Fruit fly (Drosophila melanogaster) ovary, adult (tissue): ENCODE measurements around the gene Fancd2.

ENCODE experiments used
- CG17801 ChIP-seq: fragments of 200-800 bp; optimal IDR thresholded peaks from 2 replicates; lab custom pipeline; 2019; ENCODE audit warnings: missing biosample characterization, mild to moderate bottlenecking, missing genetic modification characterization, moderate library complexity; ENCODE audit not compliant: partially characterized antibody

Gene Fancd2

DNA sequence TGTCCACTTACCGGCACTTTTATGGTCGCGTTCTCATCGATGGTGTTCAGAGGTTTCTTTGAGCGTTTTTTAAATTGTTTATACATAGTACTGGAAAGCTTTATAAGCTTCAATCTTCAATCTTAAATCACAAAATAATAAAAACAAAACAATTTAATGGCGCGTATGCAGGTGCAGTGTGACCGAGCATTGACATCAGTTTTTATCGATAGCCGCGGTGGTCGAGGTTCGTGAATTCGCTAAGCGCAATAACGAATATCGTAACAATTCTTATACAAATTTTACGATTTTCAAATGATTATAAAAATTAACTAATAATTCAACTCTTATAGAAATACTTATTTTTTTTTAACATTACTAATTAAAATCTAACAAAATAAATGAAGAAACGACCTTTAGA, at the start of gene Fancd2:
Gene Fancd2, minus strand, starts transcription at position 183 of the 400 bp plus-strand sequence.
- TF ChIP-seq CG17801 (GFP tag; lab: Kevin White, UChicago), result no peak

DNA sequence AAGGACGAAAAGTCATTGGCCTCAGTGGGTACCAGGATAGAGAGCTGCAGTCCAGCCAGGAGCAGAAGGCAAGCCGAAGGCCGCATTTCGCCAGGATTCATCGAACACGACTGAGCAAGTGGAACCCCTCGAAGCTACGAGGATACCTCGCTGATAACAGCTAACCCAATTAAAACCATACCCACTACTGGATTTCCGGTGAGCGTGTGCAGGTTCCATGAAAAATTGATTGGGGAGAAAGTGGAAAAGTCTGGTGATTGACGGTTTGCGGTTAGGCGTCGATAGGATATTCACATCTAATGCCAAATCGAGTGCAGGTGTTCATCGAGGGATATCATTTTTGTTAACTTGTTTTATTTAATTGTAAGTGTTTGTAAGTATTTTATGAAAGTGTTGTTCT, 43.9 kb upstream of the Fancd2 start, which contains the start of gene Ir93a:
Gene Ir93a, minus strand, starts transcription at position 101 of the 400 bp plus-strand sequence.
- TF ChIP-seq CG17801 (GFP tag; lab: Kevin White, UChicago), result no peak

DNA sequence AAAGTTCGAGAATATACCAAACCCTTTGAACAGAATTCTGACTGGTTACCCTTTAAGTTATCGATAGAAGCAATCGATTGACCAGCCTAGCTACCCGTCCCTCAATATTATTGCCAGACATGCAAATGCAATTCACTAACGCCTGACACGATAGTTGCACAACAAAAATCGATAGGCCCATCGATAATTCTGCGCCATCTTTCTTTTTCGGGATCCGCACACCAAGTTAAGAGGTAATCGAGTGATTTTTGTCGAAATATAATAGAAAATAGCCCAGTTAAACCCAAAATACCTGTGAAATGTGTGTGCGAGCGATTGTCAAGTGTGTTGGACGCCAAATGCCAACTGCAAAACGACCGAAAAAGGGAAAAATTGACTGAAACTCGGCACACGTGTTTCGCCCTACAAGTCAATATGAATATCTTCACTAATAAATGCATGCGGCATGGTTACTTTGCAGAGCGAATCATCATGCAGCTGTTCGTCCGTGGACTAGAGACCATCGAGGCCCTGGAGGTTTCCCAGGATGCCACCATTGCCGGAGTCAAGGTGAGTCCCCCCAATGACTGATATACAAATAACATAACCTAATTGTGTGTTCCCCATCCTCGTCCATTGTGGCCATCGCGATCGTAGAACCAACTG, 34.5 kb upstream of the Fancd2 start, which contains the start of gene RpS30:
Gene RpS30, plus strand, starts transcription at position 122 of the 645 bp plus-strand sequence.
- TF ChIP-seq CG17801 (GFP tag; lab: Kevin White, UChicago), result peak; percentile 72

DNA sequence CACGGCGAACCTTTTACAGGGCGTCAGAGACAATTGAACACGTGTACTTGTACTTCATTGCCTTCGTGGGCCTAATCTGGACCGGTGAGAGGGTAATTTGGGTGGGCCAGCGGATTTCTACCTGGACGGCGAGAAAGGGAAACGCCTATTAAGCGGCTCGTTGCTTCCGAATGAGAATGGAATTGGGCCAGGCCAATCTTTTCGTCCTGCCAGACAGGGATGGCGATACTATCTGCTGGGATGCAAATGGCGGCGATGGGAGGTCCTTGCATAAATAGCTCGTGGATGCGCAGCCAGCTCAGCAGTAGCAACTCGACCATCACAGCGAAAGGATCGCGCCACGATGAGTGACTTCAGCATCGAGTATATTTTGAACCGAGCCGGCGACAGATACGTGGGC, 30.8 kb upstream of the Fancd2 start, which contains the start of gene CG15696:
Gene CG15696, plus strand, starts transcription at position 301 of the 400 bp plus-strand sequence.
- TF ChIP-seq CG17801 (GFP tag; lab: Kevin White, UChicago), result no peak

DNA sequence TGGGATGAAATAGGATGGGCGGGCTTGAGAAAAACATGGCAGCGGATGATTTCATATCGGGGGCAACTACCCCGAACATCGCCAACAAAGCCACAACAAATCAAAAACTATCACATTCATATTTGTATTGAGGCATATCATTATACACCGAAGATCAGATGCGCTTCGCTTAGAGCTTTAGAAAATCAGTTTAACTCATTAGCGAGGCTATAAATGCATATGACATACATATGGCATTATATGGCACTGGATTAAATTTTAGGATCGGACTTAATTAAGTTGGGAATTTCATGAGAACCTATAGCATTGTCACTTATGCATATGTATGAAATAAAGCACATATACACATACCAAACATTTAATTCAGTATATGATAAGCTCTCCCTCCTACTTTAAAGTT, 30.3 kb upstream of the Fancd2 start:
- TF ChIP-seq CG17801 (GFP tag; lab: Kevin White, UChicago), result no peak

DNA sequence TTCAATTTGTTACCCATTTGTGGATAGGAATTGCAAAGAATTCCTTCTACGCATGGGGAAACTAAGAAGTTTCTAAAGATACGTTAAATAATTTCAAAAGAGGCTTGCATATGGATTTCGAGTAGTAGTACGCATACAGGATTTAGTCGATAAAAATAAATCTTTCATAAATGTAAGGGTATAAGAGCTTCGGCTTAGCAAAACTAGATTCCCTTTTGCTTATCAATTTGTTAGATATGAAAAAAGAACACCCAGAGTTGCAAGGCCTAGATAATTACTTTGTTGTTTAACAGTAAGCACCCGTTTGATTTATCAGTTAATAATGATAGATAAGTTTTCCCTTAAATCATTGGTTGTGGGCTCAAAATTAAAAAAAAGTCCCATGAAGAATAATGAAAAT, 29.5 kb upstream of the Fancd2 start:
- TF ChIP-seq CG17801 (GFP tag; lab: Kevin White, UChicago), result no peak

DNA sequence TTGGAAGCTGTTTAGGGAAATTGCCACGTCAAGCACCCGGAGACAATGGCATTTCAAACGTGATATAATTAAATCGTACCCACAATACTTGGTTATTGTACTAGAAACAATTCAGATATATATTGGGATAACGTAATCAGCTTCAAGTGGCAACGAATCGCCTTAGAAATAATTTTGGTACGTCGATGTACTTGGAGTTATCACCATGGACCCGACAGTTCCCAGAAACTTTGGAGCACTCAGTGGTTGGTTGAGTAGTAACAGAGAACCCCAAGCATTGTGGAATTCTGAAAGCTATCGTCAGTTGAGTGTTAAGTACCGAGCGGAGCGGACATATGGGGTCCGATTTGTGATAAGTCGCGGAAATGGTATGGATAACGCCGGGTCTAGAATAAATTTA, 25.9 kb upstream of the Fancd2 start, which contains the start of gene CG15695:
Gene CG15695, plus strand, starts transcription at position 301 of the 400 bp plus-strand sequence.
- TF ChIP-seq CG17801 (GFP tag; lab: Kevin White, UChicago), result no peak

DNA sequence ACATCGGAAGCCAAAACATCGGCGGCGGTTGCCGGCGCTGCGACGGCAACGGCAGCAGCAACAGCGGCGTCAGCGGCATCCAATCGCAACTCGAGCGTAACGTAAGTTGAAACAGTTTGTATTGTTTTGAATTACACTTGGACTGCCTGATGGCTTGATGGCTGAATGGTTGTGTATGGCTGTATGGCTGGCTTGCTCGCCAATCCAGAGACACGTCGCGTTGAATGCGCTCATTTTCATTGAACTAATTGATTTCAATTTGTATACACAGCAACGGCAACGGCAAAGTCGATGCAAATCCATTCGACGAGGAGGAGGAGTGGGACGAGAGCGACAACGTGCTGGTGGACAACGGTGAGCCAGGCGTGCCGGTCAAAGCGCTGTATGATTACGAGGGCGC, 22.8 kb upstream of the Fancd2 start:
- TF ChIP-seq CG17801 (GFP tag; lab: Kevin White, UChicago), result no peak

DNA sequence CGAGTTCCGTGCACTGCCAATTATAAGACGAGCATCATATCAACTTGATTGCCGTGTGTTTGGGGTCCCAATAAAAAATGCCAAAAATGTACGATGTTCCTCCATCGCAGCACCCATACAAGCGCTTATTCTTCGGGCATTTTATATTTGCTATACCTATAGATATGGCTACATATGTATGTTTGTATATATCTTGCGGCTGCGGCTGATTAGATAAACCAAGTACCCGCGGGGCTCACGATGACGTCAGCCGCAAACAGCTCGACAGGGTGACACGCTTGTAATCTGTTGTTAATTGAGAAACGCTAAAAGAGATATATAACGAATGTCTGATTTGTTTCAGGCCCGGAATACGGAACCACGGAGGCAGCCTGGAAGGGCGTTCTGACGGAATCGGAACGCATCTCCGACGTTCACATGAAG, 21.3 kb upstream of the Fancd2 start:
- TF ChIP-seq CG17801 (GFP tag; lab: Kevin White, UChicago), result no peak

DNA sequence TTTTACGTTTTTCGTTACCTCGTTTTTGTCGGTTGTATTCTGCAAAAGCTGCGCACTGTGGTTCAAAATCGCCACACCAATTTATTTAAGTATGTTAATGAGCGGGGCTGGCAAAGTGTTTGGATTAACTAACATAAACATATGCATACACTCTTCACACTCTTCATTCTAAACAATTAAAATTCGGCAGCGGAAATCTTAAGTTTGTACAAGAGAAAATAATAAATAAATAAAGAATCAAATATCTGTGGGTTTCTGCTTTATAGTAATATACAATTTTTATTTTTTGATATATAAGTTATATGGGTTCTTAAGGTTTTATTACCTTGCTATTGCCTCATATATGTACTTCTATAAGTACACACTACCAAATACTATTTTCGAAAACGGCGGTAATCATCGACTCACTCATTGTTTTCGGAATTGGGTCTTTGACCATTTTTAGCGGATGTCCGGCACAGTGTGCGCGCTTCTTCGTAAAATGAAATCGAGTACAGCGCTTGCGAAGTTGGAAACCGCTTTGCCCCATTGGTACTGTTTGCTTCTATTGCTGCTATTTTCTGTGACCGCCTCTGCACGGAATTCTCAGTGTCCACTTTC, 20.4 kb upstream of the Fancd2 start:
- peak; percentile 34 for TF ChIP-seq CG17801 (GFP tag; lab: Kevin White, UChicago)

DNA sequence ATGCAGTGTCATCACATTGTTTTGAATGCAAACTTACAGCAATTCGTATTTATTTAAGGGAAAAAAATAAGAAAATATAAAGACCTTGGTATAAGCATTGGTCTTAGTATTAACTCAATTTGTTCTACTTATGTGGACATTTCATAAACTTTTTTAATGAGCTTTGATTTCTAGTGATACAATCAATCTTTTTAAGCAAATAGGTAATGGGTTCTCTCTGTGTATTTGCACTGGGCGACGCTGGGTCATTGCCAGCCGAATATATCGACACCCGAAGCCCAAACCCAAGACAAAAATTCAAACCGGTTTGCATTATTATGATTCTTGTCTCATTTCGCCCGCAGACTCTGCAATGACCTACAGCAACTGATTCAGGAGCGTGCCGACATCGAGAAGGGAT, 19.5 kb upstream of the Fancd2 start:
- no peak for TF ChIP-seq CG17801 (GFP tag; lab: Kevin White, UChicago)

DNA sequence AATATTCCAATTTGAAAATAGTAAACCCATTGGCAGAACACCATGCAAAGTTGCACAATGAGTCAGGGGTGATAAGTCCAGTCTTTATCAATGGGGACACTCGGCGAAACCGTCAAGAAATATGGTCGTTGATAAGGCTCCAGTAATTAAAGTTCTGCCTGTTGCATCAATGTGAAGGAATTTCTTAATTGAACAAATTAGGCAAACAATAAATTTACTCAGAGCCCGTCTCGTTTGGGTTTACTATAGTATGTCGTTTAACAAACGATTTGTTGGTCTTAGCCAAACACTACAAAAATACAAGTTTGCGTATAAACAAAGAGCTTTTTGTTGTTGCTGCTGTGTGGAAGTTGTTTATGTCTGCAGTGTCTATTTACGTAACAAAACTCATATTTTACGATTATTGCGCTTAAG, 18.8 kb upstream of the Fancd2 start:
- no peak for TF ChIP-seq CG17801 (GFP tag; lab: Kevin White, UChicago)

DNA sequence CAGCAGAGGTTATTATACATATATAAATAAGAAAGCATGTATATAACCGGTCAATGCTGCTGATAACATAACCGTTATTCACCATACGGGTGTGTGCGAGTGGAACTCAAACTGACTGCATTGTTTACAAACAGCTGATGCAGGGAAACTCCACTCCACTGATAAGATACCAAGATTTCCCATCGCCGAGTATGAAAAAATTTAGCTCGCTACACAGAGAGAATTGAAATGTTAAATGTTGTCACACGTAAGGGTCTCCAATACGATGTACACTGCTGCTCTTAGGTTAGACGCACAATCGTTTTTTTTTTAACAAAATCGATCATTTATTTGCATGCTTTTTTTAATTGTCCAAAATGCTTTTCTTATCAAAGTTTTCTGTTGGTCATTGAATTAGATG, 17.7 kb upstream of the Fancd2 start:
- TF ChIP-seq CG17801 (GFP tag; lab: Kevin White, UChicago), result no peak

DNA sequence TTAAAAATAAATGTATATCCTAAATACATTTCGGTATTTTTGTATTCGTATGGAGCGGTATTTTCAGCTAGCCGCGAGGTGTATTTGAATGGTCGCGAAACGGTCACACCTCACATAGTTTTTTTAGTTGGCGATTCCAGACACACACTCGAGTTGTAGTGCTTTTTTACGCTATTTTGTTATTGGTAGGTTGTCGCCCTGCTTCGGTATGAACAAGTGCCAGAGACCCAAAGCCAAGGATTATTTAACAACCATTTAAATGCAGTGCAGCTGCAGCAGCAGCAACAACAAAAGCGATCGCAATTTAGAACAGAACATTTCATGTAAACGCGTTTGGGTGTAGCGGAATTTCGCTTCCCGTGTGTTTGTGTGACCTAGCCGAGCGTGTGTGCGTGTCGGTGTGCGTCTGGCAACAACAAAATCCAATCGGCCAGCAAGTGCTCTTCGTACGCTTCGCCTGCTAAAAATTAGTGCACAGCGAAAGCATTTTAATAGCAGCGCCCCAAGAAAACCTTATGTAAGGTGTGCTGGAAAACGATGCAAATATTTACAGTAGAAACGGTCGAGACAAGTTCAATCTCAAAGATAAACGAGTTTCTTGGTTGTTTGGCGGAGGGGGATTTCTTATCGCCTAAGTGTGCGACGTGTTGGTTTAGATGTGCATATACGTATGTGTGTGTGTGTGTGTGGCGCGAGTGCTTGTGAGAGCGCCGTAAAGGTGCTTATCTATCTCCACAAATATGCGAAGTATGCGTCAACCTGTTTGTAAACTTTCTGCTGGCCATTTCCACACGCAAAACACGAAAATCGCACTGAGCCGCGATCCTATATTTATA, 16.9 kb upstream of the Fancd2 start, which contains the start of gene Synd:
Gene Synd, plus strand, starts transcription at position 111 of the 836 bp plus-strand sequence.
- peak; percentile 41 for TF ChIP-seq CG17801 (GFP tag; lab: Kevin White, UChicago)

DNA sequence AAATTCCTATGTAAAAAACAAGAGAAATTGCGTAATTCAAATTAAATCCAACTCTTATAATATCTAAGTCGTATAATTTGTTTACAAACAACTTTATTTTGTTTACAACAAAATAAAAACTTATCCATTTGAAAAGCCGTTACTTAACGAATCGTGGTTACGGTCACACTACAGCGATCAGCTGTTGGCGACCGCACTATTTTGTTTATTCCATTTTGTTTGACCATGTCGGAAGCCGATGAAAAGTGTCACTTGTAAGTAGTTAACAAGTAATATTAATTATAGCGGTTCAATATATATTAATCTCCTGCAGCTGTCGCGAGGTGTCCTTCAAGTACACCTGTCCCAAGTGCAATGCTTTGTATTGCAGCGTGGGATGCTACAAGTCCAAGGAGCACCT, 15.0 kb upstream of the Fancd2 start, which contains the start of gene CG31223:
Gene CG31223, plus strand, starts transcription at position 165 of the 400 bp plus-strand sequence.
- TF ChIP-seq CG17801 (GFP tag; lab: Kevin White, UChicago), result no peak
